Worm (Caenorhabditis elegans) whole organism, L1 larva: Measurements from ENCODE around the gene srj-5.

ENCODE experiments used
- elt-2 ChIP-seq: sonication (generic microtip); optimal IDR thresholded peaks from 2 replicates; lab custom pipeline; 2016; ENCODE audit warnings: missing genetic modification characterization, mild to moderate bottlenecking, inconsistent platforms, missing compliant biosample characterization, missing genetic modification reagents
- fkh-10 ChIP-seq: sonication (generic microtip); optimal IDR thresholded peaks from 2 replicates; lab custom pipeline; 2017; ENCODE audit warnings: missing biosample characterization, missing genetic modification reagents, missing genetic modification characterization
- grh-1 ChIP-seq: fragments of 200-800 bp; sonication (Bioruptor generic); IDR thresholded peaks from 2 replicates; pipeline ENCODE4 v1.3.6; 2022; ENCODE audit warnings: missing genetic modification reagents, missing genetic modification characterization, missing compliant biosample characterization
- nhr-11 ChIP-seq: fragments of 150-350 bp; optimal IDR thresholded peaks from 2 replicates; lab custom pipeline; 2014; ENCODE audit warnings: missing biosample characterization, missing genetic modification characterization
- nhr-19 ChIP-seq: fragments of 200-800 bp; sonication (Bioruptor generic); conservative IDR thresholded peaks from 2 replicates; pipeline ENCODE4 v1.3.6; 2022; ENCODE audit warnings: missing genetic modification characterization, missing compliant biosample characterization
- pag-3 ChIP-seq: sonication (generic microtip); optimal IDR thresholded peaks from 2 replicates; lab custom pipeline; 2017; ENCODE audit warnings: missing genetic modification characterization, mild to moderate bottlenecking, missing compliant biosample characterization, antibody characterized with exemption, borderline replicate concordance; ENCODE audit not compliant: insufficient read depth
- sptf-1 ChIP-seq: fragments of 150-350 bp; optimal IDR thresholded peaks from 2 replicates; lab custom pipeline; 2014; ENCODE audit warnings: missing biosample characterization, missing genetic modification characterization
- unc-62 ChIP-seq: fragments of 150-350 bp; optimal IDR thresholded peaks from 2 replicates; lab custom pipeline; 2014; ENCODE audit warnings: missing biosample characterization, missing genetic modification reagents, missing genetic modification characterization
- ztf-11 ChIP-seq, 2 experiments: sonication (generic microtip); optimal IDR thresholded peaks; 2 replicates each; lab custom pipeline; 2016 to 2017; ENCODE audit warnings: missing genetic modification characterization in 2 of 2, missing biosample characterization in 1 of 2, missing compliant biosample characterization in 1 of 2

DNA sequence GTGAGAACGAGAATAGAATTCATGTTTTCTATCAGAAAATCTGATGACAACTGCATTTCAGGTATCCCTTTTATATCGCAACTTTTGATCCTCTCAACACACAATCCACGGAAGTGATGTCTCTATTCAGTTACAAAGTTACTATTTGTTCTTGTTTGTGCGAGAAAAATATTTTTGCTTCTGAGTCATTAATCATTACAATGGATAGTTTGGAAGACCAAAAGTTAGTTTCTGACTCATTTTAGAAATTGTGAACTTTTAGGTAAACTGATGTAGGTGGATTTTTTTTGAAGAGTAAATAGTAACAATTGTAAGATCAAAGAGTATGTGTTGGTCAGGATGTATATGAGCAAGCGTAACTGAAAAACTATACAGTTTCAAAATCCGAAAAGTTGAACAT lies 43.2 kb downstream of the srj-5 start, which contains the start of gene srlf-36:
- TF ChIP-seq sptf-1 (tag; lab: Kevin White, UChicago) = no peak
- no peak for TF ChIP-seq pag-3
- no peak for TF ChIP-seq nhr-19 (GFP tag; lab: Robert Waterston, UW)
- no peak for TF ChIP-seq elt-2
- TF ChIP-seq ztf-11 (tag; optimal IDR thresholded peaks at IDR 0.05; lab: Kevin White, UChicago) = no peak
- TF ChIP-seq unc-62 = no peak
- no peak for TF ChIP-seq fkh-10 (GFP tag; lab: Kevin White, UChicago)
- no peak for TF ChIP-seq nhr-11 (tag; lab: Kevin White, UChicago)
- no peak for TF ChIP-seq grh-1 (GFP tag; lab: Robert Waterston, UW)
